Fruit fly (Drosophila melanogaster) whole organism, embryonic: ENCODE measurements around the gene Cerk.
A peak's percentile ranks its signal among the peaks of the same experiment; 100 is the strongest.

Experiments used
- Abd-B ChIP-seq: fragments of 200-800 bp; sonication (Bioruptor generic); optimal IDR thresholded peaks from 2 replicates; lab custom pipeline; 2018; ENCODE audit warnings: missing biosample characterization, mild to moderate bottlenecking, missing genetic modification characterization, moderate library complexity
- Awh ChIP-seq: fragments of 200-800 bp; sonication (Bioruptor generic); IDR thresholded peaks from 2 replicates; pipeline ENCODE4, ENCODE4 v1.3.6; 2022; ENCODE audit warnings: missing biosample characterization, missing genetic modification characterization
- C15 ChIP-seq: fragments of 200-800 bp; sonication (Bioruptor generic); IDR thresholded peaks from 3 replicates; pipeline ENCODE4 v1.3.6; 2022; ENCODE audit warnings: missing biosample characterization, missing genetic modification characterization
- CG10321 ChIP-seq: fragments of 200-800 bp; sonication (Bioruptor generic); IDR thresholded peaks from 2 replicates; pipeline ENCODE4 v1.3.6; 2022; ENCODE audit warnings: missing biosample characterization, missing genetic modification characterization
- CG10462 ChIP-seq: fragments of 200-800 bp; sonication (Bioruptor generic); optimal IDR thresholded peaks from 2 replicates; lab custom pipeline; 2016; ENCODE audit warnings: missing biosample characterization, missing genetic modification characterization
- CG11247 ChIP-seq: fragments of 200-800 bp; sonication (Bioruptor generic); IDR thresholded peaks from 2 replicates; pipeline ENCODE4 v1.3.6; 2022; ENCODE audit warnings: missing biosample characterization, missing genetic modification characterization
- CG12104 ChIP-seq: fragments of 200-800 bp; sonication (Bioruptor generic); optimal IDR thresholded peaks from 3 replicates; lab custom pipeline; 2016; ENCODE audit warnings: missing biosample characterization, missing genetic modification characterization
- CG12219 ChIP-seq: fragments of 200-800 bp; sonication (Bioruptor generic); optimal IDR thresholded peaks from 3 replicates; lab custom pipeline; 2018; ENCODE audit warnings: missing biosample characterization, mild to moderate bottlenecking, missing genetic modification characterization
- CG12391 ChIP-seq: fragments of 200-800 bp; sonication (Bioruptor generic); optimal IDR thresholded peaks from 3 replicates; lab custom pipeline; 2018; ENCODE audit warnings: missing biosample characterization, mild to moderate bottlenecking, missing genetic modification characterization, moderate library complexity
- CG18619 ChIP-seq: fragments of 200-800 bp; sonication (Bioruptor generic); optimal IDR thresholded peaks from 3 replicates; lab custom pipeline; 2017; ENCODE audit warnings: missing biosample characterization, mild to moderate bottlenecking, missing genetic modification characterization
- CG2120 ChIP-seq: fragments of 200-800 bp; sonication (Bioruptor generic); optimal IDR thresholded peaks from 3 replicates; lab custom pipeline; 2016; ENCODE audit warnings: missing biosample characterization, missing genetic modification characterization
- CG3065 ChIP-seq: fragments of 200-800 bp; sonication (Bioruptor generic); optimal IDR thresholded peaks from 2 replicates; lab custom pipeline; 2016; ENCODE audit warnings: missing biosample characterization, missing genetic modification characterization
- CG31224 ChIP-seq: fragments of 200-800 bp; sonication (Bioruptor generic); IDR thresholded peaks from 2 replicates; pipeline ENCODE4 v1.3.6; 2022; ENCODE audit warnings: missing biosample characterization, missing genetic modification characterization
- CG33213 ChIP-seq: fragments of 200-800 bp; sonication (Bioruptor generic); optimal IDR thresholded peaks from 3 replicates; lab custom pipeline; 2016; ENCODE audit warnings: missing biosample characterization, missing genetic modification characterization
- CG34422 ChIP-seq: fragments of 200-800 bp; sonication (Bioruptor generic); IDR thresholded peaks from 3 replicates; pipeline ENCODE4 v1.3.6; 2022; ENCODE audit warnings: missing biosample characterization, missing genetic modification characterization
- CG3995 ChIP-seq: fragments of 200-800 bp; sonication (Bioruptor generic); optimal IDR thresholded peaks from 3 replicates; lab custom pipeline; 2016; ENCODE audit warnings: missing biosample characterization, missing genetic modification characterization
- CG4617 ChIP-seq: fragments of 200-800 bp; sonication (Bioruptor generic); optimal IDR thresholded peaks from 3 replicates; lab custom pipeline; 2016; ENCODE audit warnings: missing biosample characterization, missing genetic modification characterization, borderline replicate concordance
- CG5180 ChIP-seq: fragments of 200-800 bp; sonication (Bioruptor generic); optimal IDR thresholded peaks from 3 replicates; lab custom pipeline; 2017; ENCODE audit warnings: missing biosample characterization, missing genetic modification characterization, mild to moderate bottlenecking, moderate library complexity, missing genetic modification reagents
- CG6813 ChIP-seq: fragments of 200-800 bp; sonication (Bioruptor generic); optimal IDR thresholded peaks from 2 replicates; lab custom pipeline; 2017; ENCODE audit warnings: missing biosample characterization, missing genetic modification characterization, mild to moderate bottlenecking, moderate library complexity, missing genetic modification reagents
- CG7928 ChIP-seq: fragments of 200-800 bp; sonication (Bioruptor generic); optimal IDR thresholded peaks from 2 replicates; lab custom pipeline; 2017; ENCODE audit warnings: missing biosample characterization, mild to moderate bottlenecking, missing genetic modification characterization
- CG8281 ChIP-seq: fragments of 200-800 bp; sonication (Bioruptor generic); optimal IDR thresholded peaks from 2 replicates; lab custom pipeline; 2018; ENCODE audit warnings: missing biosample characterization, mild to moderate bottlenecking, missing genetic modification characterization, moderate library complexity
- CG8924 ChIP-seq: fragments of 200-800 bp; optimal IDR thresholded peaks from 3 replicates; lab custom pipeline; 2019; ENCODE audit warnings: missing biosample characterization, mild to moderate bottlenecking, missing genetic modification characterization, moderate library complexity
- CG8944 ChIP-seq: fragments of 200-800 bp; sonication (Bioruptor generic); optimal IDR thresholded peaks from 3 replicates; lab custom pipeline; 2016; ENCODE audit warnings: missing biosample characterization, missing genetic modification characterization
- CrebB ChIP-seq: fragments of 200-800 bp; sonication (Bioruptor generic); optimal IDR thresholded peaks from 3 replicates; lab custom pipeline; 2018; ENCODE audit warnings: missing biosample characterization, mild to moderate bottlenecking, missing genetic modification characterization
- D ChIP-seq, 2 experiments: fragments of 200-800 bp in 1 of 2; fragments of >200 bp in 1 of 2; sonication (Bioruptor generic) in 1 of 2; optimal IDR thresholded peaks; 2 replicates in 1 of 2; 3 replicates in 1 of 2; lab custom pipeline; 2017; ENCODE audit warnings: mild to moderate bottlenecking in 1 of 2, missing biosample characterization in 1 of 2, missing genetic modification characterization in 1 of 2, missing genetic modification reagents in 1 of 2
- Dip3 ChIP-seq: fragments of 200-800 bp; sonication (Bioruptor generic); optimal IDR thresholded peaks from 3 replicates; lab custom pipeline; 2016; ENCODE audit warnings: missing biosample characterization, missing genetic modification characterization
- Dll ChIP-seq: fragments of 200-800 bp; sonication (Bioruptor generic); IDR thresholded peaks from 4 replicates; pipeline ENCODE4 v1.3.6; 2022; ENCODE audit warnings: missing biosample characterization, missing genetic modification characterization; ENCODE audit not compliant: partially characterized antibody
- H15 ChIP-seq: fragments of 200-800 bp; sonication (Bioruptor generic); IDR thresholded peaks from 3 replicates; pipeline ENCODE4 v1.3.6; 2022; ENCODE audit warnings: missing biosample characterization, missing genetic modification characterization
- Myb ChIP-seq: fragments of 200-800 bp; sonication (Bioruptor generic); optimal IDR thresholded peaks from 2 replicates; lab custom pipeline; 2016; ENCODE audit warnings: missing biosample characterization, missing genetic modification characterization
- NC2β ChIP-seq: fragments of 200-800 bp; sonication (Bioruptor generic); optimal IDR thresholded peaks from 2 replicates; lab custom pipeline; 2016; ENCODE audit warnings: missing biosample characterization, missing genetic modification characterization
- NFAT ChIP-seq: fragments of 200-800 bp; sonication (Bioruptor generic); IDR thresholded peaks from 2 replicates; pipeline ENCODE4 v1.3.6; 2022; ENCODE audit warnings: missing biosample characterization, missing genetic modification characterization
- Tbp ChIP-seq: fragments of >200 bp; optimal IDR thresholded peaks from 2 replicates; lab custom pipeline; 2018; ENCODE audit warnings: missing biosample characterization, missing genetic modification characterization
- Xrp1 ChIP-seq: fragments of 200-800 bp; sonication (Bioruptor generic); IDR thresholded peaks from 2 replicates; pipeline ENCODE4 v1.3.6; 2022; ENCODE audit warnings: missing biosample characterization, missing genetic modification characterization
- YL-1 ChIP-seq: fragments of 200-800 bp; sonication (Bioruptor generic); optimal IDR thresholded peaks from 3 replicates; lab custom pipeline; 2017; ENCODE audit warnings: missing biosample characterization, mild to moderate bottlenecking, missing genetic modification characterization
- al ChIP-seq: fragments of 200-800 bp; sonication (Bioruptor generic); IDR thresholded peaks from 2 replicates; pipeline ENCODE4 v1.3.6; 2022; ENCODE audit warnings: missing biosample characterization, missing genetic modification characterization
- az2 ChIP-seq: fragments of 200-800 bp; sonication (Bioruptor generic); optimal IDR thresholded peaks from 3 replicates; lab custom pipeline; 2016; ENCODE audit warnings: missing biosample characterization, missing genetic modification characterization
- bbx ChIP-seq: fragments of 200-800 bp; sonication (Bioruptor generic); IDR thresholded peaks from 2 replicates; pipeline ENCODE4 v1.3.6; 2022; ENCODE audit warnings: missing biosample characterization, missing genetic modification characterization; ENCODE audit not compliant: partially characterized antibody
- crp ChIP-seq, 2 experiments: fragments of 200-800 bp; sonication (Bioruptor generic); optimal IDR thresholded peaks; 2 replicates in 1 of 2; 3 replicates in 1 of 2; lab custom pipeline; 2017; ENCODE audit warnings: missing biosample characterization in 2 of 2, missing genetic modification characterization in 2 of 2, mild to moderate bottlenecking in 1 of 2, moderate library complexity in 1 of 2
- dmrt11E ChIP-seq: fragments of 200-800 bp; sonication (Bioruptor generic); optimal IDR thresholded peaks from 3 replicates; lab custom pipeline; 2018; ENCODE audit warnings: missing biosample characterization, mild to moderate bottlenecking, missing genetic modification characterization, moderate library complexity
- fu2 ChIP-seq: fragments of 200-800 bp; sonication (Bioruptor generic); optimal IDR thresholded peaks from 2 replicates; lab custom pipeline; 2016; ENCODE audit warnings: missing biosample characterization, missing genetic modification characterization
- gsb ChIP-seq: fragments of 200-800 bp; sonication (Bioruptor generic); IDR thresholded peaks from 2 replicates; pipeline ENCODE4 v1.3.6; 2022; ENCODE audit warnings: missing biosample characterization, missing genetic modification characterization
- kah ChIP-seq: fragments of 200-800 bp; sonication (Bioruptor generic); optimal IDR thresholded peaks from 2 replicates; lab custom pipeline; 2018; ENCODE audit warnings: missing biosample characterization, mild to moderate bottlenecking, missing genetic modification characterization
- ken ChIP-seq: fragments of 200-800 bp; sonication (Bioruptor generic); IDR thresholded peaks from 3 replicates; pipeline ENCODE4 v1.3.6; 2022; ENCODE audit warnings: missing biosample characterization, missing genetic modification characterization
- lilli ChIP-seq: fragments of 200-800 bp; sonication (Bioruptor generic); optimal IDR thresholded peaks from 3 replicates; lab custom pipeline; 2016; ENCODE audit warnings: missing biosample characterization, missing genetic modification characterization
- lola ChIP-seq, 3 experiments: fragments of >200 bp in 2 of 3; fragments of 200-800 bp in 1 of 3; sonication (Bioruptor generic) in 1 of 3; optimal IDR thresholded peaks; 2 replicates each; lab custom pipeline; 2017 to 2019; ENCODE audit warnings: missing biosample characterization in 3 of 3, missing genetic modification characterization in 3 of 3, mild to moderate bottlenecking in 1 of 3, moderate library complexity in 1 of 3
- otp ChIP-seq: fragments of 200-800 bp; sonication (Bioruptor generic); IDR thresholded peaks from 3 replicates; pipeline ENCODE4, ENCODE4 v1.3.6; 2022; ENCODE audit warnings: missing biosample characterization, missing genetic modification characterization
- pita ChIP-seq: fragments of 200-800 bp; sonication (Bioruptor generic); optimal IDR thresholded peaks from 2 replicates; lab custom pipeline; 2017; ENCODE audit warnings: missing biosample characterization, mild to moderate bottlenecking, missing genetic modification characterization
- slp2 ChIP-seq: fragments of 200-800 bp; sonication (Bioruptor generic); optimal IDR thresholded peaks from 2 replicates; lab custom pipeline; 2016; ENCODE audit warnings: missing biosample characterization, missing genetic modification characterization
- so ChIP-seq: fragments of 200-800 bp; sonication (Bioruptor generic); IDR thresholded peaks from 3 replicates; pipeline ENCODE4 v1.3.6; 2022; ENCODE audit warnings: missing biosample characterization, missing genetic modification characterization
- tgo ChIP-seq: fragments of 200-800 bp; sonication (Bioruptor generic); IDR thresholded peaks from 3 replicates; pipeline ENCODE4 v1.3.6; 2022; ENCODE audit warnings: missing biosample characterization, missing genetic modification characterization
- tll ChIP-seq, 2 experiments: fragments of 200-800 bp in 1 of 2; fragments of >200 bp in 1 of 2; sonication (Bioruptor generic) in 1 of 2; optimal IDR thresholded peaks; 2 replicates each; lab custom pipeline; 2017 to 2019; ENCODE audit warnings: missing biosample characterization in 2 of 2, missing genetic modification characterization in 2 of 2, mild to moderate bottlenecking in 1 of 2, moderate library complexity in 1 of 2

The Cerk gene

dm6 chr3R:5374720-5375119, 6.6 kb upstream of the Cerk start, which contains the start of the genes hd and CG14667 (continued):
- TF ChIP-seq Xrp1 (GFP tag; lab: Robert Waterston, UW) (no peak), lilli (GFP tag; lab: Kevin White, UChicago) (peak; percentile 5), CG7928 (GFP tag; lab: Kevin White, UChicago) (no peak), so (GFP tag; lab: Robert Waterston, UW) (no peak), C15 (GFP tag; lab: Robert Waterston, UW) (no peak), crp (GFP tag; optimal IDR thresholded peaks at IDR 0.05; lab: Kevin White, UChicago) (no peak), pita (GFP tag; lab: Kevin White, UChicago) (no peak), CG10462 (no peak), Dip3 (GFP tag; lab: Kevin White, UChicago) (no peak), dmrt11E (tag; lab: Kevin White, UChicago) (no peak), al (GFP tag; lab: Robert Waterston, UW) (no peak), Myb (GFP tag; lab: Kevin White, UChicago) (no peak), CG18619 (no peak), az2 (GFP tag; lab: Kevin White, UChicago) (no peak), CG5180 (GFP tag; lab: Kevin White, UChicago) (no peak), D (optimal IDR thresholded peaks at IDR 0.05; lab: Kevin White, UChicago) (no peak), D (GFP tag; optimal IDR thresholded peaks at IDR 0.05; lab: Kevin White, UChicago) (no peak), H15 (GFP tag; lab: Robert Waterston, UW) (no peak), otp (GFP tag; lab: Robert Waterston, UW) (no peak), CG12104 (GFP tag; lab: Kevin White, UChicago) (no peak), Abd-B (GFP tag; lab: Kevin White, UChicago) (peak; percentile 35), CG11247 (GFP tag; lab: Robert Waterston, UW) (no peak), kah (GFP tag; lab: Kevin White, UChicago) (no peak), CG34422 (GFP tag; lab: Robert Waterston, UW) (no peak), CG2120 (peak; percentile 17), bbx (GFP tag; lab: Robert Waterston, UW) (peak; percentile 26; the same call in 1 of the 2 replicates), gsb (no peak), CG3065 (GFP tag; lab: Kevin White, UChicago) (no peak), CG8944 (no peak), CG12391 (peak; percentile 32), CG12219 (GFP tag; lab: Kevin White, UChicago) (no peak), fu2 (GFP tag; lab: Kevin White, UChicago) (no peak), CG6813 (GFP tag; lab: Kevin White, UChicago) (no peak), NC2β (GFP tag; lab: Kevin White, UChicago) (no peak), YL-1 (GFP tag; lab: Kevin White, UChicago) (peak; percentile 71), Awh (GFP tag; lab: Robert Waterston, UW) (0 out of 2 replicates have a peak, but pooled peaks have one; percentile 7), CG31224 (GFP tag; lab: Robert Waterston, UW) (no peak), CG8924 (no peak), CG33213 (GFP tag; lab: Kevin White, UChicago) (no peak), NFAT (GFP tag; lab: Robert Waterston, UW) (no peak), tgo (GFP tag; lab: Robert Waterston, UW) (no peak), lola (GFP tag; optimal IDR thresholded peaks at IDR 0.05; lab: Kevin White, UChicago) (no peak), CG4617 (GFP tag; lab: Kevin White, UChicago) (peak; percentile 13), slp2 (GFP tag; lab: Kevin White, UChicago) (no peak), CrebB (tag; lab: Kevin White, UChicago) (no peak), CG10321 (no peak), tll (GFP tag; optimal IDR thresholded peaks at IDR 0.05; lab: Kevin White, UChicago) (no peak), Dll (GFP tag; lab: Robert Waterston, UW) (peak; percentile 71), Tbp (GFP tag; lab: Kevin White, UChicago) (no peak), CG3995 (GFP tag; lab: Kevin White, UChicago) (peak; percentile 4), ken (no peak), CG8281 (tag; lab: Kevin White, UChicago) (no peak)
